Fruit fly (Drosophila melanogaster): ENCODE measurements around the gene Abca3.

DNA sequence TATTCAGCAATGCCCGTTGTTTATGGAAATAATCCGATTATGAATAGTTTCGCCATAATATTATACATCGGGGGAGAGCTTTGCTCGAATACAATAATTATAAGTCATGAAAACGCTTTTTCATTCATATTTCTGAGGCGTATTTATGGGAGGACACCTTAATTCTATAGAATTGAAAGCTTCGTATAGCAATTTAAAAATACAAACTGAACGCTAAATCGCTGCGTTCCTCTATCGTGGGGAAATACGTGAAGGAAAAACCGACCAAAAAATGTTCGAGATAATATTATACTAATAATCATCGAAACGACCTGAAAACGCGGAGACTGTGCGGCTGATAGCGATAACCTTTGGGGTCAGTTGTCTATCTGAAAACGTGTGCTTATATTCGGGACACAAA, 30.0 kb downstream of the Abca3 start:
- TF ChIP-seq Ets96B (tag; optimal IDR thresholded peaks at IDR 0.05) (no peak), dsx (GFP tag; optimal IDR thresholded peaks at IDR 0.05; ENCODE audit: poor library complexity, severe bottlenecking) (no peak), ss (GFP tag; optimal IDR thresholded peaks at IDR 0.05) (no peak), CG34406 (GFP tag; optimal IDR thresholded peaks at IDR 0.05) (no peak), topi (GFP tag; optimal IDR thresholded peaks at IDR 0.05) (no peak), CG6792 (GFP tag; optimal IDR thresholded peaks at IDR 0.05) (no peak), Lpt (GFP tag; optimal IDR thresholded peaks at IDR 0.05) (no peak), OdsH (GFP tag; optimal IDR thresholded peaks at IDR 0.05) (no peak), CG16779 (tag; optimal IDR thresholded peaks at IDR 0.05) (no peak), CG6854 (GFP tag; optimal IDR thresholded peaks at IDR 0.05) (no peak), Sox14 (GFP tag; optimal IDR thresholded peaks at IDR 0.05) (no peak), CG11762 (GFP tag; optimal IDR thresholded peaks at IDR 0.05; ENCODE audit: insufficient read depth) (no peak), CG3032 (tag; optimal IDR thresholded peaks at IDR 0.05) (no peak), fd59A (GFP tag; optimal IDR thresholded peaks at IDR 0.05) (no peak)

All from whole organism, prepupa.